Fruit fly (Drosophila melanogaster) whole organism, embryonic: ENCODE data around the gene Trim9.

Experiments used
- ATbp ChIP-seq: fragments of 200-800 bp; sonication (Bioruptor generic); optimal IDR thresholded peaks from 2 replicates; lab custom pipeline; 2017; ENCODE audit warnings: missing biosample characterization, mild to moderate bottlenecking, missing genetic modification characterization, missing genetic modification reagents
- Antp ChIP-seq: fragments of 200-800 bp; sonication (Bioruptor generic); optimal IDR thresholded peaks from 3 replicates; lab custom pipeline; 2016; ENCODE audit warnings: missing biosample characterization, missing genetic modification characterization
- C15 ChIP-seq: fragments of 200-800 bp; sonication (Bioruptor generic); IDR thresholded peaks from 3 replicates; pipeline ENCODE4 v1.3.6; 2022; ENCODE audit warnings: missing biosample characterization, missing genetic modification characterization
- CG10565 ChIP-seq: fragments of 200-800 bp; sonication (Bioruptor generic); optimal IDR thresholded peaks from 3 replicates; lab custom pipeline; 2016; ENCODE audit warnings: missing biosample characterization, mild to moderate bottlenecking, missing genetic modification characterization
- CG10654 ChIP-seq: fragments of 200-800 bp; sonication (Bioruptor generic); optimal IDR thresholded peaks from 2 replicates; lab custom pipeline; 2016; ENCODE audit warnings: missing biosample characterization, missing genetic modification characterization
- CG12071 ChIP-seq: fragments of 200-800 bp; sonication (Bioruptor generic); optimal IDR thresholded peaks from 3 replicates; lab custom pipeline; 2018; ENCODE audit warnings: missing biosample characterization, mild to moderate bottlenecking, missing genetic modification characterization
- CG13894 ChIP-seq: fragments of 200-800 bp; sonication (Bioruptor generic); optimal IDR thresholded peaks from 3 replicates; lab custom pipeline; 2018; ENCODE audit warnings: missing biosample characterization, mild to moderate bottlenecking, missing genetic modification characterization, moderate library complexity
- CG15073 ChIP-seq: fragments of 200-800 bp; sonication (Bioruptor generic); optimal IDR thresholded peaks from 2 replicates; lab custom pipeline; 2016; ENCODE audit warnings: missing biosample characterization, missing genetic modification characterization
- CG1647 ChIP-seq: fragments of 200-800 bp; sonication (Bioruptor generic); optimal IDR thresholded peaks from 3 replicates; lab custom pipeline; 2016; ENCODE audit warnings: missing biosample characterization, missing genetic modification characterization
- CG2202 ChIP-seq: fragments of 200-800 bp; sonication (Bioruptor generic); optimal IDR thresholded peaks from 2 replicates; lab custom pipeline; 2018; ENCODE audit warnings: missing biosample characterization, mild to moderate bottlenecking, missing genetic modification characterization
- CG2678 ChIP-seq: fragments of 200-800 bp; sonication (Bioruptor generic); optimal IDR thresholded peaks from 3 replicates; lab custom pipeline; 2019; ENCODE audit warnings: missing biosample characterization, mild to moderate bottlenecking, missing genetic modification characterization, moderate library complexity
- CG31388 ChIP-seq: fragments of 200-800 bp; sonication (Bioruptor generic); optimal IDR thresholded peaks from 2 replicates; lab custom pipeline; 2016; ENCODE audit warnings: missing biosample characterization, missing genetic modification characterization
- CG32532 ChIP-seq: fragments of 200-800 bp; sonication (Bioruptor generic); IDR thresholded peaks from 2 replicates; pipeline ENCODE4 v1.3.6; 2022; ENCODE audit warnings: missing biosample characterization, missing genetic modification characterization
- CG3281 ChIP-seq: fragments of 200-800 bp; sonication (Bioruptor generic); optimal IDR thresholded peaks from 3 replicates; lab custom pipeline; 2017; ENCODE audit warnings: missing biosample characterization, mild to moderate bottlenecking, missing genetic modification characterization
- CG4360 ChIP-seq: fragments of 200-800 bp; sonication (Bioruptor generic); IDR thresholded peaks from 2 replicates; pipeline ENCODE4 v1.3.6; 2022; ENCODE audit warnings: missing biosample characterization, missing genetic modification characterization
- CG43689 ChIP-seq: fragments of 200-800 bp; sonication (Bioruptor generic); IDR thresholded peaks from 2 replicates; pipeline ENCODE4 v1.3.6; 2022; ENCODE audit warnings: missing biosample characterization, missing genetic modification characterization
- CG4424 ChIP-seq: fragments of 200-800 bp; sonication (Bioruptor generic); optimal IDR thresholded peaks from 3 replicates; lab custom pipeline; 2016; ENCODE audit warnings: missing biosample characterization, missing genetic modification characterization
- CG4707 ChIP-seq: fragments of 200-800 bp; sonication (Bioruptor generic); optimal IDR thresholded peaks from 2 replicates; lab custom pipeline; 2018; ENCODE audit warnings: missing biosample characterization, mild to moderate bottlenecking, missing genetic modification characterization, moderate library complexity
- CG6254 ChIP-seq: fragments of 200-800 bp; sonication (Bioruptor generic); optimal IDR thresholded peaks from 3 replicates; lab custom pipeline; 2017; ENCODE audit warnings: mild to moderate bottlenecking, missing biosample characterization, missing genetic modification reagents, missing genetic modification characterization
- CG7987 ChIP-seq: fragments of 200-800 bp; sonication (Bioruptor generic); optimal IDR thresholded peaks from 2 replicates; lab custom pipeline; 2018; ENCODE audit warnings: missing biosample characterization, mild to moderate bottlenecking, missing genetic modification characterization, moderate library complexity
- CG9932 ChIP-seq: fragments of 200-800 bp; sonication (Bioruptor generic); IDR thresholded peaks from 2 replicates; pipeline ENCODE4 v1.3.6; 2022; ENCODE audit warnings: missing biosample characterization, missing genetic modification characterization
- CkIIα-i1 ChIP-seq: fragments of 200-800 bp; sonication (Bioruptor generic); IDR thresholded peaks from 2 replicates; pipeline ENCODE4 v1.3.6; 2022; ENCODE audit warnings: missing biosample characterization, missing genetic modification characterization
- CrebB ChIP-seq: fragments of 200-800 bp; sonication (Bioruptor generic); optimal IDR thresholded peaks from 3 replicates; lab custom pipeline; 2018; ENCODE audit warnings: missing biosample characterization, mild to moderate bottlenecking, missing genetic modification characterization
- Gug ChIP-seq: fragments of 200-800 bp; sonication (Bioruptor generic); IDR thresholded peaks from 4 replicates; pipeline ENCODE4 v1.3.6; 2022; ENCODE audit warnings: missing biosample characterization, missing genetic modification characterization
- Jarid2 ChIP-seq: fragments of 200-800 bp; sonication (Bioruptor generic); optimal IDR thresholded peaks from 3 replicates; lab custom pipeline; 2017; ENCODE audit warnings: mild to moderate bottlenecking, missing biosample characterization, missing genetic modification reagents, missing genetic modification characterization
- Lhr ChIP-seq: fragments of 200-800 bp; sonication (Bioruptor generic); optimal IDR thresholded peaks from 3 replicates; lab custom pipeline; 2017; ENCODE audit warnings: mild to moderate bottlenecking, missing biosample characterization, missing genetic modification reagents, missing genetic modification characterization
- Mrtf ChIP-seq: fragments of 200-800 bp; sonication (Bioruptor generic); IDR thresholded peaks from 3 replicates; pipeline ENCODE4 v1.3.6; 2022; ENCODE audit warnings: missing biosample characterization, missing genetic modification characterization
- Pdp1 ChIP-seq, 2 experiments: fragments of 200-800 bp; sonication (Bioruptor generic); optimal IDR thresholded peaks; 3 replicates each; lab custom pipeline; 2016; ENCODE audit warnings: missing biosample characterization in 2 of 2, missing genetic modification characterization in 2 of 2, mild to moderate bottlenecking in 1 of 2, moderate library complexity in 1 of 2
- Sin3A ChIP-seq: fragments of >200 bp; optimal IDR thresholded peaks from 2 replicates; lab custom pipeline; 2018
- Sox102F ChIP-seq: fragments of 200-800 bp; sonication (Bioruptor generic); optimal IDR thresholded peaks from 2 replicates; lab custom pipeline; 2018; ENCODE audit warnings: missing biosample characterization, mild to moderate bottlenecking, missing genetic modification characterization, moderate library complexity
- chinmo ChIP-seq: fragments of 200-800 bp; sonication (Bioruptor generic); IDR thresholded peaks from 4 replicates; pipeline ENCODE4 v1.3.6; 2022; ENCODE audit warnings: missing biosample characterization, missing genetic modification characterization; ENCODE audit not compliant: partially characterized antibody
- fd64A ChIP-seq: fragments of 200-800 bp; sonication (Bioruptor generic); optimal IDR thresholded peaks from 3 replicates; lab custom pipeline; 2018; ENCODE audit warnings: missing biosample characterization, mild to moderate bottlenecking, missing genetic modification characterization
- gem ChIP-seq: fragments of 200-800 bp; sonication (Bioruptor generic); optimal IDR thresholded peaks from 2 replicates; lab custom pipeline; 2019; ENCODE audit warnings: missing biosample characterization, mild to moderate bottlenecking, missing genetic modification characterization, moderate library complexity
- hkb ChIP-seq, 2 experiments: fragments of 200-800 bp in 1 of 2; fragments of >200 bp in 1 of 2; sonication (Bioruptor generic) in 1 of 2; IDR thresholded peaks in 1 of 2; optimal IDR thresholded peaks in 1 of 2; 2 replicates each; pipeline versions ENCODE4 v1.3.6 to Lab custom; 2017 to 2022; ENCODE audit warnings: missing biosample characterization in 1 of 2, missing genetic modification characterization in 1 of 2
- hth ChIP-seq: fragments of >200 bp; optimal IDR thresholded peaks from 2 replicates; lab custom pipeline; 2017; ENCODE audit warnings: inconsistent platforms
- inv ChIP-seq: fragments of 200-800 bp; sonication (Bioruptor generic); IDR thresholded peaks from 2 replicates; pipeline ENCODE4 v1.3.6; 2022; ENCODE audit warnings: missing biosample characterization, missing genetic modification characterization; ENCODE audit not compliant: partially characterized antibody
- lab ChIP-seq: fragments of 200-800 bp; sonication (Bioruptor generic); optimal IDR thresholded peaks from 3 replicates; lab custom pipeline; 2017; ENCODE audit warnings: missing biosample characterization, missing genetic modification characterization, mild to moderate bottlenecking, moderate library complexity, missing genetic modification reagents
- lbe ChIP-seq: fragments of 200-800 bp; sonication (Bioruptor generic); optimal IDR thresholded peaks from 2 replicates; lab custom pipeline; 2016; ENCODE audit warnings: missing biosample characterization, mild to moderate bottlenecking, missing genetic modification characterization
- lilli ChIP-seq: fragments of 200-800 bp; sonication (Bioruptor generic); optimal IDR thresholded peaks from 3 replicates; lab custom pipeline; 2016; ENCODE audit warnings: missing biosample characterization, missing genetic modification characterization
- odd ChIP-seq: fragments of 200-800 bp; sonication (Bioruptor generic); optimal IDR thresholded peaks from 2 replicates; lab custom pipeline; 2017; ENCODE audit warnings: missing biosample characterization, mild to moderate bottlenecking, missing genetic modification characterization
- prd ChIP-seq, 3 experiments: fragments of >200 bp in 2 of 3; fragments of 200-800 bp in 1 of 3; sonication (Bioruptor generic) in 1 of 3; optimal IDR thresholded peaks in 2 of 3; IDR thresholded peaks in 1 of 3; 2 replicates in 2 of 3; 3 replicates in 1 of 3; pipeline versions ENCODE4 v1.3.6 to Lab custom; 2017 to 2022; ENCODE audit warnings: missing biosample characterization in 1 of 3, missing genetic modification characterization in 1 of 3
- sens-2 ChIP-seq: fragments of 200-800 bp; sonication (Bioruptor generic); IDR thresholded peaks from 2 replicates; pipeline ENCODE4 v1.3.6; 2022; ENCODE audit warnings: missing biosample characterization, missing genetic modification characterization
- sim ChIP-seq: fragments of 200-800 bp; sonication (Bioruptor generic); IDR thresholded peaks from 2 replicates; pipeline ENCODE4 v1.3.6; 2022; ENCODE audit warnings: missing biosample characterization, missing genetic modification characterization
- so ChIP-seq: fragments of 200-800 bp; sonication (Bioruptor generic); IDR thresholded peaks from 3 replicates; pipeline ENCODE4 v1.3.6; 2022; ENCODE audit warnings: missing biosample characterization, missing genetic modification characterization
- ssp ChIP-seq: fragments of 200-800 bp; sonication (Bioruptor generic); IDR thresholded peaks from 2 replicates; pipeline ENCODE4 v1.3.6; 2022; ENCODE audit warnings: missing biosample characterization, missing genetic modification characterization
- sug ChIP-seq: fragments of 200-800 bp; optimal IDR thresholded peaks from 2 replicates; lab custom pipeline; 2019; ENCODE audit warnings: missing biosample characterization, mild to moderate bottlenecking, missing genetic modification characterization, moderate library complexity
- twi ChIP-seq: fragments of 200-800 bp; optimal IDR thresholded peaks from 2 replicates; lab custom pipeline; 2019; ENCODE audit warnings: missing biosample characterization, mild to moderate bottlenecking, missing genetic modification characterization, moderate library complexity
- zf30C ChIP-seq: fragments of 200-800 bp; sonication (Bioruptor generic); optimal IDR thresholded peaks from 3 replicates; lab custom pipeline; 2018; ENCODE audit warnings: missing biosample characterization, mild to moderate bottlenecking, missing genetic modification characterization

Gene Trim9

dm6 chr2L:10614660-10615479 is 70.2 kb downstream of the Trim9 start (continued):
- TF ChIP-seq Pdp1 (GFP tag; optimal IDR thresholded peaks at IDR 0.05; lab: Kevin White, UChicago), result peak in 1 of 2 experiments; percentile 42
- no peak for TF ChIP-seq CG31388
- no peak for TF ChIP-seq CG7987
- no peak for TF ChIP-seq prd (optimal IDR thresholded peaks at IDR 0.05; lab: Kevin White, UChicago)
- 0 out of 3 replicates have a peak, but pooled peaks have one; percentile 10 for TF ChIP-seq prd (GFP tag; IDR thresholded peaks at IDR 0.05; lab: Robert Waterston, UW)
- peak; percentile 32 for TF ChIP-seq fd64A (GFP tag; lab: Kevin White, UChicago)
- TF ChIP-seq CG3281 (GFP tag; lab: Kevin White, UChicago), result no peak
- TF ChIP-seq Antp (GFP tag; lab: Kevin White, UChicago), result peak; percentile 28
- peak; percentile 37; the same call in 1 of the 2 replicates for TF ChIP-seq CG9932 (GFP tag; lab: Robert Waterston, UW)
- 0 out of 2 replicates have a peak, but pooled peaks have one; percentile 12 for TF ChIP-seq CG43689 (GFP tag; lab: Robert Waterston, UW)
- no peak for TF ChIP-seq lilli
- TF ChIP-seq CG2202 (tag; lab: Kevin White, UChicago), result no peak
- TF ChIP-seq CkIIα-i1 (GFP tag; lab: Robert Waterston, UW), result no peak
- no peak for TF ChIP-seq Sin3A (lab: Kevin White, UChicago)
- peak; percentile 41 for TF ChIP-seq twi (tag; lab: Kevin White, UChicago)
- TF ChIP-seq CG32532 (GFP tag; lab: Robert Waterston, UW), result 0 out of 2 replicates have a peak, but pooled peaks have one; percentile 18
- peak; percentile 22 for TF ChIP-seq CG6254 (GFP tag; lab: Kevin White, UChicago)
- TF ChIP-seq lbe (GFP tag; lab: Kevin White, UChicago), result no peak
- no peak for TF ChIP-seq inv
- no peak for TF ChIP-seq zf30C (GFP tag; lab: Kevin White, UChicago)
- no peak for TF ChIP-seq Lhr (GFP tag; lab: Kevin White, UChicago)
- TF ChIP-seq sim (GFP tag; lab: Robert Waterston, UW), result peak; percentile 38; the same call in 1 of the 2 replicates
- no peak for TF ChIP-seq so (GFP tag; lab: Robert Waterston, UW)
- TF ChIP-seq C15 (GFP tag; lab: Robert Waterston, UW), result no peak
- no peak for TF ChIP-seq CG10565
- TF ChIP-seq lab, result no peak
- TF ChIP-seq hkb (optimal IDR thresholded peaks at IDR 0.05; lab: Kevin White, UChicago), result no peak
- 0 out of 2 replicates have a peak, but pooled peaks have one; percentile 33 for TF ChIP-seq hkb (GFP tag; IDR thresholded peaks at IDR 0.05; lab: Robert Waterston, UW)
- peak; percentile 19 for TF ChIP-seq CG12071 (GFP tag; lab: Kevin White, UChicago)
- no peak for TF ChIP-seq CG13894 (tag; lab: Kevin White, UChicago)
- TF ChIP-seq CG1647 (GFP tag; lab: Kevin White, UChicago), result no peak
- peak; percentile 21; the same call in 1 of the 3 replicates for TF ChIP-seq Mrtf (GFP tag; lab: Robert Waterston, UW)
- no peak for TF ChIP-seq ssp
- no peak for TF ChIP-seq Gug (GFP tag; lab: Robert Waterston, UW)
- no peak for TF ChIP-seq sug (tag; lab: Kevin White, UChicago)
- peak; percentile 10 for TF ChIP-seq ATbp (GFP tag; lab: Kevin White, UChicago)
- TF ChIP-seq CG10654, result no peak
- TF ChIP-seq CG15073 (GFP tag; lab: Kevin White, UChicago), result no peak
- no peak for TF ChIP-seq sens-2
- TF ChIP-seq Jarid2, result no peak
- TF ChIP-seq odd, result peak; percentile 22
- TF ChIP-seq CG4424, result no peak
- TF ChIP-seq CG4707, result no peak
- peak; percentile 27 for TF ChIP-seq gem (tag; lab: Kevin White, UChicago)
- TF ChIP-seq chinmo (GFP tag; lab: Robert Waterston, UW), result 0 out of 4 replicates have a peak, but pooled peaks have one; percentile 30
- no peak for TF ChIP-seq hth (lab: Kevin White, UChicago)
- TF ChIP-seq CG4360 (GFP tag; lab: Robert Waterston, UW), result no peak
- TF ChIP-seq CrebB (tag; lab: Kevin White, UChicago), result no peak
- peak; percentile 1 for TF ChIP-seq CG2678 (tag; lab: Kevin White, UChicago)
- TF ChIP-seq Sox102F (GFP tag; lab: Kevin White, UChicago), result peak; percentile 25
